Worm (Caenorhabditis elegans): Measurements from ENCODE around the gene K12B6.9.

Gene K12B6.9

ce11 chrV:6321280-6321679 lies 28.8 kb upstream of the K12B6.9 start:
- TF ChIP-seq unc-62 (GFP tag; optimal IDR thresholded peaks at IDR 0.05 in 1 of 2) (peak in 1 of 2 experiments; percentile 94), unc-62 (tag; optimal IDR thresholded peaks at IDR 0.05) (no peak), nhr-41 (GFP tag; IDR thresholded peaks at IDR 0.05) (no peak)

- TF ChIP-seq nhr-28 (tag; optimal IDR thresholded peaks at IDR 0.05), result peak; percentile 96
- TF ChIP-seq hlh-11 (tag; optimal IDR thresholded peaks at IDR 0.05), result peak; percentile 14
- peak; percentile 20 for TF ChIP-seq aha-1 (tag)
- TF ChIP-seq ceh-44 (GFP tag; IDR thresholded peaks at IDR 0.05), result no peak
- peak; percentile 11 for TF ChIP-seq hlh-30 (tag; optimal IDR thresholded peaks at IDR 0.05; ENCODE audit: insufficient read depth)
- no peak for TF ChIP-seq zip-11 (GFP tag; IDR thresholded peaks at IDR 0.05)
Observed at ce11 chrV:6319358-6319757, 26.9 kb upstream of the K12B6.9 start.

DNA sequence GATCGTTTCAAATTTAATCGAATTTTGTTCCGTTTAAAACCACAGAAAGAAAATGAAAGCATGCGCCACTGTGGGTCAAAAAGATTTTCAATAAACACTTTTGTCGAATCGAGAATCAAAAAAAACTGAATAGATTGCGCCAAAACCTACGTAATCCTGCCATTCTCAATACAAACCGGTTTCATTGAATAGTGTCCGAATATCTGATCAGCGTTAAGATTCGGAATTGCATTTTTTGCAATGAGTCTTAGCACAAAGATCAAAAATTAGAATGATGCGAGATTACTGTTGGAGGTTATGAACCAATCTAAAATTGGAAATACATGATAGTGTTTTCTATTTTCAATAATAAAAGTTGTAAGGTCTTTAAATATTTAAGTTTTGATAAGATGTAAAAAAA lies 25.5 kb upstream of the K12B6.9 start:
- TF ChIP-seq hif-1 (tag; optimal IDR thresholded peaks at IDR 0.05) (no peak), unc-62 (GFP tag; optimal IDR thresholded peaks at IDR 0.05 in 1 of 2) (peak in 1 of 2 experiments; percentile 24), unc-62 (tag; optimal IDR thresholded peaks at IDR 0.05) (no peak), nhr-28 (tag; optimal IDR thresholded peaks at IDR 0.05) (peak; percentile 7)

ce11 chrV:6316632-6317031 lies 24.2 kb upstream of the K12B6.9 start, which contains the start of gene cest-24:
cest-24 (plus strand) TSS chrV:6316932.
- no peak for TF ChIP-seq F49E8.2 (tag; optimal IDR thresholded peaks at IDR 0.05; ENCODE audit: borderline replicate concordance)
- no peak for TF ChIP-seq hlh-11 (tag; optimal IDR thresholded peaks at IDR 0.05)

DNA sequence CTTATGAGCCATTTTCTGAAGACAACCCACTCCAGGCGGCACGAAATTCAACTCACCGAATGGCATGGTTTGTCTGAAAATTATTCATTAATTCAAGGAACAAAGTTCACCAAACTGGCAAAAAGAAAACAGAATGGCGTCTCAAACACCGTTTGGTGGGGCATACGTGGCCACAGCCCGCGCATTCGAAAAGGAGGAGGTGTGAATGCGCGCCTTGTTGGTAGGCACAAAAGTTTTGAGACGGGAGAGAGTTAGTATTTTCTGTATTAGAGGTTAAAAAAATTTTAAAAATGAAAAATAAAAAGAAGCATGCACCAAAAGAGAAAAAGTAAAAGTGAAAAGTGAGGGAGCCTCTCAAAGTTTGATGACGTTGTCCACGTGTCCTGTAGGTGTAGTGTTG lies 19.5 kb upstream of the K12B6.9 start:
- TF ChIP-seq Y48G9A.11 (GFP tag; IDR thresholded peaks at IDR 0.05) (no peak), mep-1 (tag; optimal IDR thresholded peaks at IDR 0.05) (no peak), dmd-8 (GFP tag; IDR thresholded peaks at IDR 0.05) (no peak), mxl-2 (GFP tag; conservative IDR thresholded peaks at IDR 0.05) (no peak), F44E2.7 (GFP tag; IDR thresholded peaks at IDR 0.05) (no peak), lin-39 (tag; optimal IDR thresholded peaks at IDR 0.05) (no peak), dmd-9 (GFP tag; IDR thresholded peaks at IDR 0.05) (no peak), nhr-102 (tag; optimal IDR thresholded peaks at IDR 0.05) (no peak)

DNA sequence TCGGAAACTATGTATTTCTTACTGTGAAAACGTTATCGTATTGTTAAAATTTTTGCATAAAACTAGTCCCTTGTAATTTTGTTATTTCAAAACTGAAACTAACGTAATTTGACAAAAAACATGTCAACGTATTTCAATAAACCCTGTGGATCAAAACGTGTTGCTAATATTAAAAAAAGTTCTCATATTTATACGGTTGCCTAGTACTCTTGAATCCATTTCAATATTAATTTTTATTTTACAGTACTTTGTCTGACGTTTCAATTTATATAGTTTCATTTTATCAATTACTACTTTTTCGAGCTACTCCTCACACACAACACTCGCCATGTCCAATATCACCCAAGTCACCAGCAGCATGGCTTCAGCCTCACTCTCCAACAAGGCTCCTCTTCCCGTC lies 11.0 kb upstream of the K12B6.9 start, which contains the start of gene sago-1:
TSS of gene sago-1 (plus strand) at position 301 of the 400 bp plus-strand sequence.
- TF ChIP-seq ces-1 (GFP tag; optimal IDR thresholded peaks at IDR 0.05) (no peak), arid-1 (GFP tag; conservative IDR thresholded peaks at IDR 0.05) (no peak), ceh-62 (tag; optimal IDR thresholded peaks at IDR 0.05) (no peak), ceh-82 (tag; optimal IDR thresholded peaks at IDR 0.05) (no peak), skn-1 (tag; optimal IDR thresholded peaks at IDR 0.05) (no peak), mes-2 (tag; optimal IDR thresholded peaks at IDR 0.05; ENCODE audit: poor library complexity, severe bottlenecking) (no peak), lin-39 (tag; optimal IDR thresholded peaks at IDR 0.05) (no peak), aha-1 (tag) (peak; percentile 32)

ce11 chrV:6302465-6302864 lies 10.0 kb upstream of the K12B6.9 start:
- TF ChIP-seq hif-1 (tag; optimal IDR thresholded peaks at IDR 0.05), result no peak
- TF ChIP-seq F44E2.7 (GFP tag; IDR thresholded peaks at IDR 0.05), result no peak
- TF ChIP-seq duxl-1 (tag; optimal IDR thresholded peaks at IDR 0.05; ENCODE audit: poor library complexity), result no peak
- TF ChIP-seq unc-62 (GFP tag; optimal IDR thresholded peaks at IDR 0.05 in 1 of 2), result peak in 1 of 2 experiments; percentile 15
- no peak for TF ChIP-seq unc-62 (tag; optimal IDR thresholded peaks at IDR 0.05)
- no peak for TF ChIP-seq F10B5.3 (tag; optimal IDR thresholded peaks at IDR 0.05)

- TF ChIP-seq attf-4 (tag; optimal IDR thresholded peaks at IDR 0.05) (no peak), duxl-1 (tag; optimal IDR thresholded peaks at IDR 0.05; ENCODE audit: poor library complexity) (no peak), nhr-6 (tag; optimal IDR thresholded peaks at IDR 0.05) (no peak), dmd-6 (GFP tag; IDR thresholded peaks at IDR 0.05) (peak; percentile 58), hlh-11 (tag; optimal IDR thresholded peaks at IDR 0.05) (peak; percentile 15), F49E8.2 (tag; optimal IDR thresholded peaks at IDR 0.05; ENCODE audit: borderline replicate concordance) (no peak), zag-1 (tag; optimal IDR thresholded peaks at IDR 0.05) (no peak)
Observed at ce11 chrV:6301046-6301445, 8.6 kb upstream of the K12B6.9 start.

Measured in whole organism, L4 larva.